Worm (Caenorhabditis elegans): ENCODE data around the gene cutl-17.

DNA sequence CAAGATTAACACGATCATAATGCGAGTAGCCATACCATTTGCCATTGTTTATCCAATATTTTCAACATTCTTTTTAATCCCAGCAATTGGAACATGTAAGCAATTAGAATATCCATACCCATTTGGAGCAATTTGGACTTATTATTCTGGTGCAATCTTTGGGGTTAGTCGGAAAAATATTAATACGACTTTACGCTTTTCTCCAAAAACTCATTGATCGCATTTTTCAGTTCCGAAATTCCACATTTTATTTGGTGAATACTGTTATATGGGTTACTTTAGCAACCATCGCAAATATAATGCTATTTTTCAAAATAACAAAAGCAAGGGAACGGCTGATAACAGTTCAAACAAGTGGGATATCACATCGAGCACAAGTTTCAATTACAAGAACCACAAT is 29.5 kb upstream of the cutl-17 start:
- TF ChIP-seq mef-2 (tag; optimal IDR thresholded peaks at IDR 0.05) (no peak), snpc-4 (tag; optimal IDR thresholded peaks at IDR 0.05) (no peak), nhr-76 (tag; optimal IDR thresholded peaks at IDR 0.05) (no peak), dpl-1 (GFP tag; optimal IDR thresholded peaks at IDR 0.05) (no peak), elt-3 (tag; optimal IDR thresholded peaks at IDR 0.05) (no peak), ces-1 (GFP tag; optimal IDR thresholded peaks at IDR 0.05) (no peak), ama-1 (optimal IDR thresholded peaks at IDR 0.05) (no peak), ztf-11 (tag; optimal IDR thresholded peaks at IDR 0.05) (no peak), nhr-28 (tag; optimal IDR thresholded peaks at IDR 0.05) (no peak), sptf-1 (tag; optimal IDR thresholded peaks at IDR 0.05) (no peak), nhr-237 (tag; optimal IDR thresholded peaks at IDR 0.05) (no peak)

Measured in whole organism, L1 larva.